Worm (Caenorhabditis elegans) whole organism, L4 larva: ENCODE measurements around the gene F07C6.4.

Source experiments
- F10B5.3 ChIP-seq: sonication (generic microtip); optimal IDR thresholded peaks from 2 replicates; lab custom pipeline; 2016; ENCODE audit warnings: mild to moderate bottlenecking, missing genetic modification characterization, missing compliant biosample characterization
- F26F4.8 ChIP-seq: fragments of 200-800 bp; sonication (Bioruptor generic); conservative IDR thresholded peaks from 2 replicates; pipeline ENCODE4 v1.3.6; 2022; ENCODE audit warnings: missing genetic modification characterization, missing compliant biosample characterization
- F37D6.2 ChIP-seq: sonication (generic microtip); optimal IDR thresholded peaks from 2 replicates; lab custom pipeline; 2016; ENCODE audit warnings: mild to moderate bottlenecking, missing genetic modification characterization, missing compliant biosample characterization
- F44E2.7 ChIP-seq: fragments of 200-800 bp; sonication (Bioruptor generic); IDR thresholded peaks from 2 replicates; pipeline ENCODE4 v2.1.2; 2022; ENCODE audit warnings: missing genetic modification characterization, missing compliant biosample characterization
- R02D3.7 ChIP-seq: fragments of 150-350 bp; sonication (generic microtip); optimal IDR thresholded peaks from 3 replicates; lab custom pipeline; 2014; ENCODE audit warnings: missing biosample characterization, missing genetic modification characterization
- T26A8.4 ChIP-seq: fragments of 200-800 bp; sonication (Bioruptor generic); IDR thresholded peaks from 2 replicates; pipeline ENCODE4 v1.3.6; 2022; ENCODE audit warnings: missing genetic modification characterization, missing compliant biosample characterization
- Y48G9A.11 ChIP-seq: fragments of 200-800 bp; sonication (Bioruptor generic); IDR thresholded peaks from 2 replicates; pipeline ENCODE4 v1.3.6; 2022; ENCODE audit warnings: missing genetic modification reagents, missing genetic modification characterization, missing compliant biosample characterization
- ZK337.2 ChIP-seq: fragments of 200-800 bp; sonication (Bioruptor generic); IDR thresholded peaks from 2 replicates; pipeline ENCODE4 v1.3.6; 2022; ENCODE audit warnings: missing genetic modification reagents, missing genetic modification characterization, missing compliant biosample characterization
- ZK546.5 ChIP-seq, 2 experiments: sonication (generic microtip); optimal IDR thresholded peaks; 2 replicates each; lab custom pipeline; 2017; ENCODE audit warnings: missing biosample characterization in 2 of 2, missing genetic modification characterization in 2 of 2
- aha-1 ChIP-seq: fragments of 150-350 bp; peaks from one replicate; lab custom pipeline; 2014; ENCODE audit warnings: missing biosample characterization, missing genetic modification characterization
- arid-1 ChIP-seq: fragments of 200-800 bp; sonication (Bioruptor generic); conservative IDR thresholded peaks from 2 replicates; pipeline ENCODE4 v1.3.6; 2022; ENCODE audit warnings: missing genetic modification reagents, missing genetic modification characterization, missing compliant biosample characterization
- ceh-28 ChIP-seq: fragments of 150-350 bp; optimal IDR thresholded peaks from 2 replicates; lab custom pipeline; 2014; ENCODE audit warnings: missing biosample characterization, missing genetic modification reagents, missing genetic modification characterization
- ces-1 ChIP-seq: fragments of 150-350 bp; sonication (generic microtip); optimal IDR thresholded peaks from 4 replicates; lab custom pipeline; 2014; ENCODE audit warnings: missing biosample characterization, missing genetic modification reagents, missing genetic modification characterization
- cey-2 ChIP-seq: sonication (generic microtip); optimal IDR thresholded peaks from 3 replicates; lab custom pipeline; 2017; ENCODE audit warnings: missing genetic modification characterization, mild to moderate bottlenecking, missing compliant biosample characterization, antibody characterized with exemption, borderline replicate concordance; ENCODE audit not compliant: insufficient read depth
- daf-12 ChIP-seq: fragments of 150-350 bp; optimal IDR thresholded peaks from 2 replicates; lab custom pipeline; 2014; ENCODE audit warnings: missing biosample characterization, missing genetic modification reagents, missing genetic modification characterization
- dmd-6 ChIP-seq: fragments of 200-800 bp; sonication (Bioruptor generic); IDR thresholded peaks from 2 replicates; pipeline ENCODE4 v1.3.6; 2022; ENCODE audit warnings: missing genetic modification reagents, missing genetic modification characterization, missing compliant biosample characterization
- dmd-8 ChIP-seq: fragments of 200-800 bp; sonication (Bioruptor generic); IDR thresholded peaks from 2 replicates; pipeline ENCODE4 v1.3.6; 2022; ENCODE audit warnings: missing genetic modification characterization, missing compliant biosample characterization
- dmd-9 ChIP-seq: fragments of 200-800 bp; sonication (Bioruptor generic); IDR thresholded peaks from 2 replicates; pipeline ENCODE4 v1.3.6; 2022; ENCODE audit warnings: missing genetic modification reagents, missing genetic modification characterization, missing compliant biosample characterization
- dpl-1 ChIP-seq: fragments of 150-350 bp; optimal IDR thresholded peaks from 2 replicates; lab custom pipeline; 2014; ENCODE audit warnings: missing biosample characterization, missing genetic modification reagents, missing genetic modification characterization
- fkh-10 ChIP-seq: fragments of 150-350 bp; optimal IDR thresholded peaks from 2 replicates; lab custom pipeline; 2014; ENCODE audit warnings: missing biosample characterization, missing genetic modification reagents, missing genetic modification characterization
- hif-1 ChIP-seq, 2 experiments: sonication (generic microtip); optimal IDR thresholded peaks; 2 replicates each; lab custom pipeline; 2016 to 2017; ENCODE audit warnings: missing compliant biosample characterization in 2 of 2, missing genetic modification characterization in 2 of 2, missing genetic modification reagents in 2 of 2, missing genotype in 2 of 2, mild to moderate bottlenecking in 1 of 2
- hmg-1.1 ChIP-seq: fragments of 200-800 bp; sonication (Bioruptor generic); IDR thresholded peaks from 2 replicates; pipeline ENCODE4 v1.3.6; 2022; ENCODE audit warnings: missing genetic modification reagents, missing genetic modification characterization, missing compliant biosample characterization
- jun-1 ChIP-seq: fragments of 150-350 bp; optimal IDR thresholded peaks from 2 replicates; lab custom pipeline; 2014; ENCODE audit warnings: missing biosample characterization, missing genetic modification reagents, missing genetic modification characterization
- lim-7 ChIP-seq: fragments of 200-800 bp; sonication (Bioruptor generic); IDR thresholded peaks from 2 replicates; pipeline ENCODE4 v1.3.6; 2022; ENCODE audit warnings: missing genetic modification characterization, missing compliant biosample characterization
- lin-13 ChIP-seq: fragments of 150-350 bp; optimal IDR thresholded peaks from 2 replicates; lab custom pipeline; 2014; ENCODE audit warnings: missing biosample characterization, missing genetic modification reagents, missing genetic modification characterization
- lin-29 ChIP-seq: fragments of 200-800 bp; sonication (Bioruptor generic); IDR thresholded peaks from 2 replicates; pipeline ENCODE4 v1.3.6; 2022; ENCODE audit warnings: missing genetic modification reagents, missing genetic modification characterization, missing compliant biosample characterization
- lin-38 ChIP-seq: fragments of 200-800 bp; sonication (Bioruptor generic); IDR thresholded peaks from 2 replicates; pipeline ENCODE4 v1.3.6; 2022; ENCODE audit warnings: missing genetic modification reagents, missing genetic modification characterization, missing compliant biosample characterization
- lsy-2 ChIP-seq, 2 experiments: fragments of 150-350 bp in 1 of 2; sonication (generic microtip) in 1 of 2; optimal IDR thresholded peaks; 2 replicates each; lab custom pipeline; 2014 to 2017; ENCODE audit warnings: missing biosample characterization in 2 of 2, missing genetic modification characterization in 2 of 2
- madf-9 ChIP-seq: fragments of 200-800 bp; sonication (Bioruptor generic); conservative IDR thresholded peaks from 2 replicates; pipeline ENCODE4 v1.3.6; 2022; ENCODE audit warnings: missing genetic modification reagents, missing genetic modification characterization, missing compliant biosample characterization
- mdl-1 ChIP-seq, 2 experiments: fragments of 150-350 bp in 1 of 2; sonication (generic microtip) in 1 of 2; optimal IDR thresholded peaks; 2 replicates each; lab custom pipeline; 2014 to 2017; ENCODE audit warnings: missing biosample characterization in 2 of 2, missing genetic modification characterization in 2 of 2
- mdt-29 ChIP-seq: fragments of 200-800 bp; sonication (Bioruptor generic); IDR thresholded peaks from 2 replicates; pipeline ENCODE4 v1.3.6; 2022; ENCODE audit warnings: missing genetic modification reagents, missing genetic modification characterization, missing compliant biosample characterization
- mes-2 ChIP-seq: sonication (generic microtip); optimal IDR thresholded peaks from 2 replicates; lab custom pipeline; 2016; ENCODE audit warnings: missing genotype, mild to moderate bottlenecking, missing genetic modification characterization, missing compliant biosample characterization; ENCODE audit not compliant: poor library complexity, severe bottlenecking
- mxl-2 ChIP-seq: fragments of 200-800 bp; sonication (Bioruptor generic); conservative IDR thresholded peaks from 2 replicates; pipeline ENCODE4 v1.3.6; 2022; ENCODE audit warnings: missing genetic modification reagents, missing genetic modification characterization, missing compliant biosample characterization
- nhr-102 ChIP-seq: sonication (generic microtip); optimal IDR thresholded peaks from 2 replicates; lab custom pipeline; 2016; ENCODE audit warnings: mild to moderate bottlenecking, missing genetic modification characterization, moderate library complexity, missing compliant biosample characterization
- nhr-111 ChIP-seq: fragments of 200-800 bp; sonication (Bioruptor generic); optimal IDR thresholded peaks from 2 replicates; lab custom pipeline; 2018; ENCODE audit warnings: mild to moderate bottlenecking, missing genetic modification characterization, missing compliant biosample characterization
- nhr-237 ChIP-seq: sonication (generic microtip); optimal IDR thresholded peaks from 2 replicates; lab custom pipeline; 2017; ENCODE audit warnings: missing biosample characterization, missing genetic modification characterization
- nhr-25 ChIP-seq: sonication (generic microtip); optimal IDR thresholded peaks from 2 replicates; lab custom pipeline; 2017; ENCODE audit warnings: missing genetic modification characterization, mild to moderate bottlenecking, missing compliant biosample characterization, antibody characterized with exemption, moderate library complexity, borderline replicate concordance; ENCODE audit not compliant: insufficient read depth
- nhr-48 ChIP-seq: sonication (generic microtip); optimal IDR thresholded peaks from 2 replicates; lab custom pipeline; 2016; ENCODE audit warnings: mild to moderate bottlenecking, missing genetic modification characterization, missing compliant biosample characterization
- pha-4 ChIP-seq, 2 experiments: fragments of 150-350 bp in 1 of 2; fragments of 200-800 bp in 1 of 2; sonication (Bioruptor generic) in 1 of 2; IDR thresholded peaks in 1 of 2; optimal IDR thresholded peaks in 1 of 2; 2 replicates each; pipeline versions ENCODE4 v1.3.6 to Lab custom; 2014 to 2022; ENCODE audit warnings: missing genetic modification characterization in 2 of 2, missing genetic modification reagents in 2 of 2, missing biosample characterization in 1 of 2, missing compliant biosample characterization in 1 of 2
- pqm-1 ChIP-seq: sonication (generic microtip); optimal IDR thresholded peaks from 2 replicates; lab custom pipeline; 2017; ENCODE audit warnings: missing biosample characterization, missing genetic modification characterization
- rbr-2 ChIP-seq: sonication (generic microtip); optimal IDR thresholded peaks from 2 replicates; lab custom pipeline; 2016; ENCODE audit warnings: missing genotype, missing genetic modification characterization, missing compliant biosample characterization
- saeg-2 ChIP-seq: fragments of 200-800 bp; sonication (Bioruptor generic); IDR thresholded peaks from 2 replicates; pipeline ENCODE4 v1.3.6; 2022; ENCODE audit warnings: missing genetic modification reagents, missing genetic modification characterization, missing compliant biosample characterization
- sdz-12 ChIP-seq: fragments of 200-800 bp; sonication (Bioruptor generic); optimal IDR thresholded peaks from 2 replicates; lab custom pipeline; 2018; ENCODE audit warnings: mild to moderate bottlenecking, missing genetic modification characterization, missing compliant biosample characterization
- snpc-4 ChIP-seq: fragments of 150-350 bp; optimal IDR thresholded peaks from 2 replicates; lab custom pipeline; 2014; ENCODE audit warnings: missing biosample characterization, missing genetic modification characterization
- spr-1 ChIP-seq: sonication (generic microtip); optimal IDR thresholded peaks from 2 replicates; lab custom pipeline; 2016; ENCODE audit warnings: mild to moderate bottlenecking, missing genetic modification characterization, missing compliant biosample characterization
- tra-1 ChIP-seq: fragments of 200-800 bp; sonication (Bioruptor generic); IDR thresholded peaks from 2 replicates; pipeline ENCODE4 v1.3.6; 2022; ENCODE audit warnings: missing genetic modification reagents, missing genetic modification characterization, missing compliant biosample characterization
- unc-130 ChIP-seq: sonication (generic microtip); optimal IDR thresholded peaks from 2 replicates; lab custom pipeline; 2016; ENCODE audit warnings: missing genetic modification reagents, missing genetic modification characterization, missing compliant biosample characterization
- unc-39 ChIP-seq: sonication (generic microtip); optimal IDR thresholded peaks from 2 replicates; lab custom pipeline; 2017; ENCODE audit warnings: missing biosample characterization, missing genetic modification characterization
- ztf-7 ChIP-seq: fragments of 150-350 bp; optimal IDR thresholded peaks from 2 replicates; lab custom pipeline; 2014; ENCODE audit warnings: missing biosample characterization, missing genetic modification characterization

The F07C6.4 gene

ce11 chrIV:12854372-12855114, 48.8 kb downstream of the F07C6.4 start:
- TF ChIP-seq F37D6.2 (tag; lab: Kevin White, UChicago) = no peak
- peak; percentile 19 for TF ChIP-seq mes-2 (tag; lab: Kevin White, UChicago)
- no peak for TF ChIP-seq mdt-29 (GFP tag; lab: Robert Waterston, UW)
- no peak for TF ChIP-seq mdl-1 (tag; optimal IDR thresholded peaks at IDR 0.05; lab: Kevin White, UChicago)
- TF ChIP-seq pha-4 (GFP tag; IDR thresholded peaks at IDR 0.05; lab: Robert Waterston, UW) = peak; percentile 15; the same call in 1 of the 2 replicates
- no peak for TF ChIP-seq pha-4 (tag; optimal IDR thresholded peaks at IDR 0.05; lab: Kevin White, UChicago)
- no peak for TF ChIP-seq nhr-102 (tag; lab: Kevin White, UChicago)
- no peak for TF ChIP-seq lin-13
- TF ChIP-seq ztf-7 = no peak
- TF ChIP-seq nhr-25 (tag; lab: Kevin White, UChicago) = no peak
- TF ChIP-seq madf-9 = no peak
- TF ChIP-seq dmd-8 (GFP tag; lab: Robert Waterston, UW) = no peak
- TF ChIP-seq hmg-1.1 (GFP tag; lab: Robert Waterston, UW) = no peak
- no peak for TF ChIP-seq lim-7 (GFP tag; lab: Robert Waterston, UW)
- TF ChIP-seq dmd-6 (GFP tag; lab: Robert Waterston, UW) = 0 out of 2 replicates have a peak, but pooled peaks have one; percentile 19
- TF ChIP-seq daf-12 = no peak
- TF ChIP-seq pqm-1 (tag; lab: Kevin White, UChicago) = no peak
- no peak for TF ChIP-seq T26A8.4 (GFP tag; lab: Robert Waterston, UW)
- TF ChIP-seq snpc-4 (tag; lab: Kevin White, UChicago) = no peak
- no peak for TF ChIP-seq spr-1
- TF ChIP-seq nhr-111 (GFP tag; lab: Kevin White, UChicago) = no peak
- TF ChIP-seq lsy-2 (tag; optimal IDR thresholded peaks at IDR 0.05; lab: Kevin White, UChicago) = no peak
- TF ChIP-seq R02D3.7 (tag; lab: Kevin White, UChicago) = no peak
- no peak for TF ChIP-seq lin-29 (GFP tag; lab: Robert Waterston, UW)
- TF ChIP-seq dmd-9 = no peak
- peak; percentile 47 for TF ChIP-seq dpl-1 (GFP tag; lab: Kevin White, UChicago)
- no peak for TF ChIP-seq arid-1 (GFP tag; lab: Robert Waterston, UW)
- TF ChIP-seq ZK337.2 (GFP tag; lab: Robert Waterston, UW) = no peak
- no peak for TF ChIP-seq unc-39 (tag; lab: Kevin White, UChicago)
- no peak for TF ChIP-seq nhr-237
- no peak for TF ChIP-seq rbr-2
- TF ChIP-seq F26F4.8 (GFP tag; lab: Robert Waterston, UW) = no peak
- TF ChIP-seq tra-1 (GFP tag; lab: Robert Waterston, UW) = no peak
- no peak for TF ChIP-seq F10B5.3
- TF ChIP-seq ces-1 = no peak
- no peak for TF ChIP-seq mxl-2 (GFP tag; lab: Robert Waterston, UW)
- no peak for TF ChIP-seq F44E2.7 (GFP tag; lab: Robert Waterston, UW)
- TF ChIP-seq aha-1 = no peak
- TF ChIP-seq cey-2 = no peak
- peak; percentile 38; the same call in 1 of the 2 replicates for TF ChIP-seq lin-38
- TF ChIP-seq ZK546.5 (tag; optimal IDR thresholded peaks at IDR 0.05; lab: Kevin White, UChicago) = no peak
- TF ChIP-seq hif-1 (tag; optimal IDR thresholded peaks at IDR 0.05; lab: Kevin White, UChicago) = no peak
- no peak for TF ChIP-seq jun-1 (tag; lab: Kevin White, UChicago)
- no peak for TF ChIP-seq saeg-2 (GFP tag; lab: Robert Waterston, UW)
- no peak for TF ChIP-seq fkh-10
- no peak for TF ChIP-seq sdz-12 (GFP tag; lab: Kevin White, UChicago)
- no peak for TF ChIP-seq ceh-28 (tag; lab: Kevin White, UChicago)
- no peak for TF ChIP-seq unc-130 (GFP tag; lab: Kevin White, UChicago)
- TF ChIP-seq nhr-48 = no peak
- TF ChIP-seq Y48G9A.11 (GFP tag; lab: Robert Waterston, UW) = no peak
